Worm (Caenorhabditis elegans) whole organism, L1 larva: ENCODE measurements around the gene dnj-25.

Source experiments
- C04F5.9 ChIP-seq: sonication (generic microtip); optimal IDR thresholded peaks from 2 replicates; lab custom pipeline; 2016; ENCODE audit warnings: missing genetic modification characterization, missing compliant biosample characterization
- Y116A8C.19 ChIP-seq: sonication (generic microtip); optimal IDR thresholded peaks from 2 replicates; lab custom pipeline; 2016; ENCODE audit warnings: missing compliant biosample characterization, missing genetic modification characterization, borderline replicate concordance
- egl-27 ChIP-seq, 2 experiments: fragments of 150-350 bp in 1 of 2; sonication (generic microtip); optimal IDR thresholded peaks; 3 replicates each; lab custom pipeline; 2017 to 2018; ENCODE audit warnings: missing biosample characterization in 2 of 2, missing genetic modification characterization in 2 of 2, missing genetic modification reagents in 2 of 2
- elt-2 ChIP-seq: sonication (generic microtip); optimal IDR thresholded peaks from 2 replicates; lab custom pipeline; 2016; ENCODE audit warnings: missing genetic modification characterization, mild to moderate bottlenecking, inconsistent platforms, missing compliant biosample characterization, missing genetic modification reagents
- lin-39 ChIP-seq: fragments of 150-350 bp; optimal IDR thresholded peaks from 2 replicates; lab custom pipeline; 2014; ENCODE audit warnings: missing biosample characterization, missing genetic modification reagents, missing genetic modification characterization
- nhr-237 ChIP-seq: fragments of 150-350 bp; optimal IDR thresholded peaks from 2 replicates; lab custom pipeline; 2014; ENCODE audit warnings: missing biosample characterization, missing genetic modification characterization
- rnt-1 ChIP-seq: sonication (generic microtip); optimal IDR thresholded peaks from 2 replicates; lab custom pipeline; 2016; ENCODE audit warnings: mild to moderate bottlenecking, missing genetic modification characterization, moderate library complexity, missing compliant biosample characterization
- sox-4 ChIP-seq: sonication (generic microtip); optimal IDR thresholded peaks from 2 replicates; lab custom pipeline; 2016; ENCODE audit warnings: missing genetic modification characterization, missing compliant biosample characterization
- swsn-7 ChIP-seq: sonication (generic microtip); optimal IDR thresholded peaks from 2 replicates; lab custom pipeline; 2016; ENCODE audit warnings: missing genetic modification characterization, missing compliant biosample characterization
- ztf-11 ChIP-seq, 2 experiments: sonication (generic microtip); optimal IDR thresholded peaks; 2 replicates each; lab custom pipeline; 2016 to 2017; ENCODE audit warnings: missing genetic modification characterization in 2 of 2, missing biosample characterization in 1 of 2, missing compliant biosample characterization in 1 of 2

DNA sequence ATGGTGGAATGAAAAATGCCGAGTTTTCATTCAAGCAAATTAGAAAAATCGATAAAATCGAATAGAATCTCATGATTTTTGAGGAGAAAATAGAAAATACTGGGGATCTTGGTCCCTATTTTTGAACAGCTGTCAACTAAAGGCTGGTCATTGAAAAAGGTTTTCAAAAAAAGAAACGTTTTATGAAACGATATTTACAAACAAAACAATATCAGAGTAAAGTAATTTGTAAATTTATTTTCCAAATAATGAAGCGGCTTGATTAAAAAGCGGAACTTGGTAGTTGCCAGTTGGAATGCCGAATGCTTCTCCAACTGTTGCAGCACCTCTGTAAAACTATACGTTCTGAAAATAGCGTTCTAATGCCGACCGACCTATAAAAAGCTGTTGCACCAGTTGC is 29.5 kb upstream of the dnj-25 start, which contains the start of gene F38A6.5:
- TF ChIP-seq swsn-7 (tag; lab: Kevin White, UChicago) = no peak
- no peak for TF ChIP-seq elt-2 (tag; lab: Kevin White, UChicago)
- no peak for TF ChIP-seq rnt-1
- TF ChIP-seq egl-27 (tag; optimal IDR thresholded peaks at IDR 0.05; lab: Kevin White, UChicago) = no peak
- no peak for TF ChIP-seq C04F5.9 (tag; lab: Kevin White, UChicago)
- TF ChIP-seq nhr-237 = no peak
- no peak for TF ChIP-seq lin-39 (tag; lab: Kevin White, UChicago)
- no peak for TF ChIP-seq Y116A8C.19
- no peak for TF ChIP-seq sox-4
- TF ChIP-seq ztf-11 (tag; optimal IDR thresholded peaks at IDR 0.05; lab: Kevin White, UChicago) = no peak
